Fruit fly (Drosophila melanogaster) Kc167 (cell line): ENCODE data around the gene Acp95EF.

ENCODE experiments used
- Myc ChIP-seq: fragments of >200 bp; optimal IDR thresholded peaks from 2 replicates; lab custom pipeline; 2017; ENCODE audit warnings: missing external identifiers
- Sin3A ChIP-seq: fragments of >200 bp; optimal IDR thresholded peaks from 2 replicates; lab custom pipeline; 2018; ENCODE audit warnings: missing external identifiers
- psq ChIP-seq: fragments of >200 bp; optimal IDR thresholded peaks from 2 replicates; lab custom pipeline; 2017; ENCODE audit warnings: missing external identifiers
- ttk ChIP-seq: sonication (Bioruptor generic); optimal IDR thresholded peaks from 2 replicates; lab custom pipeline; 2017; ENCODE audit warnings: missing external identifiers

- TF ChIP-seq psq (lab: Kevin White, UChicago) (no peak), Myc (lab: Kevin White, UChicago) (no peak), Sin3A (no peak), ttk (lab: Kevin White, UChicago) (no peak)
Observed at dm6 chr3R:24260041-24260379, 31.2 kb downstream of the Acp95EF start.
